Fruit fly (Drosophila melanogaster): Measurements from ENCODE around the gene CG31730.

CG31730 gene

DNA sequence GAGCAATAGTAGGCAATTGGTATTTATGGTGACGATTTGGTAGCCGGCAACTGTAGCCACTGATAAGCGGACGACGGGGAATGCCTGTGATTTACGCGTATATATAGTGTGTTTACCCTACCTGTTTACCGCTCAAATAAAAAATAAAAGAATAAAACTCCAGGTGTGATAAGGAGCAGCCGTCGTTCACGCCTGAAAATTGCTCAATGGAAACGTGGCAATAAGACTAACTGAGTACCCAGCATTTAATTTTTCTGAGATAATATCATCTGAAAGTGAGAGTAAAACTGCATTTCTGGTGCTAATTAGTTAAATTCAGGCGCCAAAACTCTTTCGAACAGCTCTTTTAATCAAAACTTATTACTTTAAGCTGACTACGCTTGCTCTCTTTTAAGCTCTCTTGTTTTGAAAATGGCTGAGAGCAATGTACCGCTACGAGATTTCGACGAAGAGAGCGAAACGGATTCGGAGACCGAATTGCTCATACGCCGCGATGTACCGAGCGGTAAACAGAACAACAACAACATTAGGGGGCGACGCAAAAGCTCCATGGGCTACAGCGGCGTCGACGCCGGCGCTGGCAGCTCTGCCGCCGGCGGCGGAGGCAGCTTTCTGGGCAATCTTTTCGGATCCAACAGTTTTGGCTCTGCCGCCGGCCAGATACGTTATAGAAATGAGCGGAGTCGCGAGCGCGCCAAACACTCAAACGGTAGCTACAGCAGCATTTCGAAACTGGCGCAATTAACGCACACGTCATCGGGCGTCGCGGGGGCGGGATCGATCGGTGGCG, 30.9 kb upstream of the CG31730 start (continued):
- TF ChIP-seq schlank (tag; optimal IDR thresholded peaks at IDR 0.05): peak; percentile 91
- TF ChIP-seq nmo (GFP tag; optimal IDR thresholded peaks at IDR 0.05): no peak
- peak in 1 of 2 experiments; percentile 45 for TF ChIP-seq Hr78 (GFP tag; optimal IDR thresholded peaks at IDR 0.05)
- peak; percentile 81; the same call in 1 of the 2 replicates for TF ChIP-seq seq (GFP tag; IDR thresholded peaks at IDR 0.05)
- TF ChIP-seq Lhr (GFP tag; optimal IDR thresholded peaks at IDR 0.05): peak; percentile 38
- no peak for TF ChIP-seq sima (GFP tag; optimal IDR thresholded peaks at IDR 0.05)
- TF ChIP-seq CG11247 (GFP tag; IDR thresholded peaks at IDR 0.05): 0 out of 2 replicates have a peak, but pooled peaks have one; percentile 17
- TF ChIP-seq stwl (tag; optimal IDR thresholded peaks at IDR 0.05): no peak

DNA sequence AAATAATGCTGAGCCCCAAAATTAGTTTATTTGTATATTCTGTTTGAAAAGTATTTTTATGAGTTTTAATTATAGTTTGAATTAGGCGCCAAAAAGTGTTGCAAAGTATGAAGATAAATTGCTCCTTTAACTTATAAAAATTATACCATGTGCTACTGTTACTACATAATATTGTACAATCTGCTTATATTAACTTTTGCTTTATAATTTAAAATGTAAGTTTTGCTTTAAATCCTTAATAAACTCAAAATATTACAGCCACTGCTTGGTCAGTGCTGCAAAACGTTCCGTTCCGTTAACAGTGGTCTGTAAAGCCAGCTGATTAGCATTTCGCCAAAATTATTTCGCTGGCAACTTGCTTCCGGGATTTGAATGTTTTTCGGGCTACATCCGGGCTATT, 30.1 kb upstream of the CG31730 start, which contains the start of gene CG31729:
TSS of gene CG31729 (plus strand) at position 309 of the 400 bp plus-strand sequence.
- TF ChIP-seq Ets97D (GFP tag; optimal IDR thresholded peaks at IDR 0.05) (peak; percentile 50), stwl (tag; optimal IDR thresholded peaks at IDR 0.05) (peak; percentile 59), CG6791 (GFP tag; IDR thresholded peaks at IDR 0.05; ENCODE audit: partially characterized antibody) (no peak), Dip3 (GFP tag; optimal IDR thresholded peaks at IDR 0.05) (no peak), CG3995 (GFP tag; optimal IDR thresholded peaks at IDR 0.05) (peak; percentile 3), CG3065 (GFP tag; optimal IDR thresholded peaks at IDR 0.05) (no peak), gcm2 (GFP tag; optimal IDR thresholded peaks at IDR 0.05) (no peak), CG30020 (tag; optimal IDR thresholded peaks at IDR 0.05) (no peak), sens (GFP tag) (peak; percentile 85), Chrac-16 (GFP tag; optimal IDR thresholded peaks at IDR 0.05) (peak; percentile 13), trem (tag; optimal IDR thresholded peaks at IDR 0.05) (peak; percentile 30), CG30403 (GFP tag; optimal IDR thresholded peaks at IDR 0.05) (peak; percentile 41), Xrp1 (GFP tag; IDR thresholded peaks at IDR 0.05) (peak; percentile 37; the same call in 1 of the 2 replicates), kay (GFP tag; optimal IDR thresholded peaks at IDR 0.05) (no peak), pzg (GFP tag; optimal IDR thresholded peaks at IDR 0.05) (peak; percentile 47), CG3847 (GFP tag; IDR thresholded peaks at IDR 0.05) (peak; percentile 28; the same call in 1 of the 2 replicates), Dp (GFP tag; optimal IDR thresholded peaks at IDR 0.05) (peak; percentile 83), grn (GFP tag; optimal IDR thresholded peaks at IDR 0.05) (no peak), kni (GFP tag; optimal IDR thresholded peaks at IDR 0.05) (no peak), Six4 (GFP tag; optimal IDR thresholded peaks at IDR 0.05) (peak; percentile 6), CG10267 (tag; optimal IDR thresholded peaks at IDR 0.05) (peak; percentile 86), CG11504 (tag; optimal IDR thresholded peaks at IDR 0.05) (no peak), ftz-f1 (GFP tag; optimal IDR thresholded peaks at IDR 0.05) (peak; percentile 35), ssp (GFP tag; IDR thresholded peaks at IDR 0.05) (no peak), CG12155 (GFP tag; optimal IDR thresholded peaks at IDR 0.05) (peak; percentile 3), B-H1 (GFP tag; IDR thresholded peaks at IDR 0.05) (no peak), CG14710 (tag; optimal IDR thresholded peaks at IDR 0.05) (peak; percentile 2), Med (GFP tag) (peak; percentile 79), CG18476 (GFP tag; optimal IDR thresholded peaks at IDR 0.05) (peak; percentile 21), Fer2 (tag; optimal IDR thresholded peaks at IDR 0.05) (peak; percentile 4), NC2α (GFP tag; optimal IDR thresholded peaks at IDR 0.05) (no peak), MBD-R2 (GFP tag; IDR thresholded peaks at IDR 0.05) (0 out of 2 replicates have a peak, but pooled peaks have one; percentile 38), CG17361 (GFP tag; IDR thresholded peaks at IDR 0.05) (0 out of 3 replicates have a peak, but pooled peaks have one; percentile 8), CG4282 (GFP tag; optimal IDR thresholded peaks at IDR 0.05) (no peak), hbn (GFP tag; IDR thresholded peaks at IDR 0.05; ENCODE audit: partially characterized antibody) (no peak), E2f2 (GFP tag; IDR thresholded peaks at IDR 0.05) (peak; percentile 91), fd3F (GFP tag; optimal IDR thresholded peaks at IDR 0.05) (no peak), CG16815 (GFP tag; optimal IDR thresholded peaks at IDR 0.05) (no peak), CG4424 (GFP tag; optimal IDR thresholded peaks at IDR 0.05) (peak; percentile 28), phol (tag; optimal IDR thresholded peaks at IDR 0.05) (peak; percentile 35), nom (GFP tag; optimal IDR thresholded peaks at IDR 0.05) (no peak)

Data from whole organism, embryonic.